Worm (Caenorhabditis elegans): Measurements from ENCODE around the gene npr-22.

Gene npr-22

ce11 chrIV:8529039-8529438 lies 30.2 kb upstream of the npr-22 start:
- TF ChIP-seq hlh-30 (tag; optimal IDR thresholded peaks at IDR 0.05; ENCODE audit: insufficient read depth): peak; percentile 58
- TF ChIP-seq fkh-10 (GFP tag; optimal IDR thresholded peaks at IDR 0.05): no peak
- TF ChIP-seq unc-3 (GFP tag; conservative IDR thresholded peaks at IDR 0.05): no peak
- no peak for TF ChIP-seq unc-3 (tag; optimal IDR thresholded peaks at IDR 0.05)
- no peak for TF ChIP-seq dmd-4 (tag; optimal IDR thresholded peaks at IDR 0.05; ENCODE audit: borderline replicate concordance)
- TF ChIP-seq elt-4 (tag; optimal IDR thresholded peaks at IDR 0.05): no peak
- no peak for TF ChIP-seq sox-4 (tag; optimal IDR thresholded peaks at IDR 0.05)
- no peak for TF ChIP-seq ceh-22 (tag; optimal IDR thresholded peaks at IDR 0.05)

ce11 chrIV:8530042-8531027 lies 28.9 kb upstream of the npr-22 start:
- TF ChIP-seq sox-2 (GFP tag; IDR thresholded peaks at IDR 0.05): no peak
- TF ChIP-seq elt-4 (tag; optimal IDR thresholded peaks at IDR 0.05): no peak
- no peak for TF ChIP-seq zip-5 (tag; optimal IDR thresholded peaks at IDR 0.05)
- TF ChIP-seq ceh-48 (tag; optimal IDR thresholded peaks at IDR 0.05): no peak
- no peak for TF ChIP-seq ahr-1 (tag; optimal IDR thresholded peaks at IDR 0.05)
- TF ChIP-seq elt-2 (tag; optimal IDR thresholded peaks at IDR 0.05): peak; percentile 92
- no peak for TF ChIP-seq pag-3 (tag; optimal IDR thresholded peaks at IDR 0.05; ENCODE audit: borderline replicate concordance)
- TF ChIP-seq ref-2 (tag; optimal IDR thresholded peaks at IDR 0.05): no peak
- peak; percentile 25 for TF ChIP-seq unc-55 (GFP tag; optimal IDR thresholded peaks at IDR 0.05)
- TF ChIP-seq odd-2 (tag; optimal IDR thresholded peaks at IDR 0.05): no peak

- TF ChIP-seq C08G9.2 (tag; optimal IDR thresholded peaks at IDR 0.05): no peak
- no peak for TF ChIP-seq gmeb-2 (tag; optimal IDR thresholded peaks at IDR 0.05)
- TF ChIP-seq hlh-30 (tag; optimal IDR thresholded peaks at IDR 0.05; ENCODE audit: insufficient read depth): no peak
- no peak for TF ChIP-seq elt-4 (tag; optimal IDR thresholded peaks at IDR 0.05)
- TF ChIP-seq npax-4 (tag; optimal IDR thresholded peaks at IDR 0.05): no peak
- TF ChIP-seq unc-55 (GFP tag; optimal IDR thresholded peaks at IDR 0.05): no peak
- no peak for TF ChIP-seq Y22D7AL.16 (tag; optimal IDR thresholded peaks at IDR 0.05)
- no peak for TF ChIP-seq pag-3 (tag; optimal IDR thresholded peaks at IDR 0.05; ENCODE audit: borderline replicate concordance)
- TF ChIP-seq K09A11.1 (tag; optimal IDR thresholded peaks at IDR 0.05; ENCODE audit: insufficient read depth): no peak
- no peak for TF ChIP-seq hlh-8 (tag; optimal IDR thresholded peaks at IDR 0.05)
Observed at ce11 chrIV:8532024-8532423, 27.2 kb upstream of the npr-22 start.

- TF ChIP-seq ref-2 (tag; optimal IDR thresholded peaks at IDR 0.05): no peak
- no peak for TF ChIP-seq ztf-16 (tag; optimal IDR thresholded peaks at IDR 0.05)
- no peak for TF ChIP-seq ama-1 (optimal IDR thresholded peaks at IDR 0.05)
- no peak for TF ChIP-seq mec-3 (tag; optimal IDR thresholded peaks at IDR 0.05; ENCODE audit: borderline replicate concordance)
Observed at ce11 chrIV:8532796-8533195, 26.4 kb upstream of the npr-22 start.

ce11 chrIV:8534189-8534588 lies 25.0 kb upstream of the npr-22 start:
- TF ChIP-seq elt-2 (tag; optimal IDR thresholded peaks at IDR 0.05) (peak; percentile 45), tbx-7 (tag; optimal IDR thresholded peaks at IDR 0.05) (no peak)

ce11 chrIV:8534997-8535414 lies 24.2 kb upstream of the npr-22 start:
- TF ChIP-seq ttx-3 (tag; optimal IDR thresholded peaks at IDR 0.05): no peak
- TF ChIP-seq unc-55 (GFP tag; optimal IDR thresholded peaks at IDR 0.05): peak; percentile 81
- TF ChIP-seq lim-6 (tag; optimal IDR thresholded peaks at IDR 0.05): no peak
